Fruit fly (Drosophila melanogaster) whole organism, pupa: ENCODE data around the gene brm.

Source experiments
- CG4496 ChIP-seq: fragments of 200-800 bp; sonication (Bioruptor generic); IDR thresholded peaks from 3 replicates; pipeline ENCODE4 v1.3.6; 2022; ENCODE audit warnings: missing biosample characterization, missing genetic modification characterization
- CG8159 ChIP-seq: fragments of 200-800 bp; sonication (Bioruptor generic); optimal IDR thresholded peaks from 3 replicates; lab custom pipeline; 2018; ENCODE audit warnings: missing biosample characterization, mild to moderate bottlenecking, missing genetic modification characterization, moderate library complexity
- CG8301 ChIP-seq: fragments of 200-800 bp; sonication (Bioruptor generic); optimal IDR thresholded peaks from 2 replicates; lab custom pipeline; 2018; ENCODE audit warnings: missing biosample characterization, mild to moderate bottlenecking, missing genetic modification characterization
- D1 ChIP-seq: fragments of 200-800 bp; sonication (Bioruptor generic); optimal IDR thresholded peaks from 2 replicates; lab custom pipeline; 2018; ENCODE audit warnings: missing biosample characterization, mild to moderate bottlenecking, missing genetic modification characterization, moderate library complexity
- EcR ChIP-seq: fragments of 200-800 bp; sonication (Bioruptor generic); optimal IDR thresholded peaks from 3 replicates; lab custom pipeline; 2019; ENCODE audit warnings: missing biosample characterization, missing genetic modification characterization, mild to moderate bottlenecking, moderate library complexity, missing genetic modification reagents
- Pif1B ChIP-seq: fragments of 200-800 bp; sonication (Bioruptor generic); optimal IDR thresholded peaks from 3 replicates; lab custom pipeline; 2016; ENCODE audit warnings: missing biosample characterization, missing genetic modification characterization
- Snoo ChIP-seq: fragments of 200-800 bp; sonication (Bioruptor generic); optimal IDR thresholded peaks from 3 replicates; lab custom pipeline; 2017; ENCODE audit warnings: missing biosample characterization, mild to moderate bottlenecking, missing genetic modification characterization, inconsistent platforms
- fd96Ca ChIP-seq: fragments of 200-800 bp; sonication (Bioruptor generic); IDR thresholded peaks from 3 replicates; pipeline ENCODE4 v1.3.6; 2022; ENCODE audit warnings: missing biosample characterization, missing genetic modification characterization
- gl ChIP-seq: fragments of 200-800 bp; sonication (Bioruptor generic); optimal IDR thresholded peaks from 2 replicates; lab custom pipeline; 2018; ENCODE audit warnings: missing biosample characterization, mild to moderate bottlenecking, missing genetic modification characterization
- rn ChIP-seq: fragments of 200-800 bp; sonication (Bioruptor generic); IDR thresholded peaks from 2 replicates; pipeline ENCODE4 v1.3.6; 2022; ENCODE audit warnings: missing biosample characterization, missing genetic modification characterization

- TF ChIP-seq gl (tag; lab: Kevin White, UChicago) (no peak), Snoo (tag; lab: Kevin White, UChicago) (no peak), fd96Ca (GFP tag; lab: Robert Waterston, UW) (no peak), CG4496 (GFP tag; lab: Robert Waterston, UW) (no peak), EcR (GFP tag; lab: Kevin White, UChicago) (no peak), rn (GFP tag; lab: Robert Waterston, UW) (no peak), CG8159 (peak; percentile 36), D1 (tag; lab: Kevin White, UChicago) (no peak), Pif1B (GFP tag; lab: Kevin White, UChicago) (no peak), CG8301 (tag; lab: Kevin White, UChicago) (no peak)
Measured at dm6 chr3L:16013198-16013982, 30.7 kb upstream of the brm start.
